Worm (Caenorhabditis elegans) whole organism, L4/young adult: ENCODE measurements around the gene ZK546.5.

Experiments used
- W03F9.2 ChIP-seq: fragments of 150-350 bp; optimal IDR thresholded peaks from 2 replicates; lab custom pipeline; 2014; ENCODE audit warnings: missing biosample characterization, missing genetic modification characterization
- dao-5 ChIP-seq: sonication (generic microtip); optimal IDR thresholded peaks from 2 replicates; lab custom pipeline; 2016; ENCODE audit warnings: missing genotype, missing genetic modification characterization, moderate library complexity, missing compliant biosample characterization
- him-1 ChIP-seq: sonication (generic microtip); optimal IDR thresholded peaks from 2 replicates; lab custom pipeline; 2016; ENCODE audit warnings: missing genotype, missing genetic modification reagents, missing genetic modification characterization, missing compliant biosample characterization

ce11 chrII:4931286-4931685 lies 4.3 kb upstream of the ZK546.5 start:
- TF ChIP-seq him-1 (tag; lab: Kevin White, UChicago) (no peak), dao-5 (tag; lab: Kevin White, UChicago) (no peak), W03F9.2 (tag; lab: Kevin White, UChicago) (no peak)
